Worm (Caenorhabditis elegans): ENCODE data around the gene C07E3.3.

Gene C07E3.3

ce11 chrII:10382247-10382646 lies 24.9 kb upstream of the C07E3.3 start (continued):
- TF ChIP-seq hmg-1.1 (GFP tag; IDR thresholded peaks at IDR 0.05) (peak; percentile 70), egl-43 (GFP tag; IDR thresholded peaks at IDR 0.05) (peak; percentile 54; the same call in 1 of the 2 replicates), lsy-2 (tag; optimal IDR thresholded peaks at IDR 0.05) (peak; percentile 31 to 51), nhr-41 (GFP tag; IDR thresholded peaks at IDR 0.05) (0 out of 2 replicates have a peak, but pooled peaks have one; percentile 31), dpl-1 (GFP tag; optimal IDR thresholded peaks at IDR 0.05) (peak; percentile 15), madf-9 (GFP tag; conservative IDR thresholded peaks at IDR 0.05) (no peak), nhr-77 (tag; optimal IDR thresholded peaks at IDR 0.05) (peak; percentile 18), duxl-1 (tag; optimal IDR thresholded peaks at IDR 0.05; ENCODE audit: poor library complexity) (peak; percentile 38), set-16 (GFP tag; IDR thresholded peaks at IDR 0.05) (peak; percentile 39; the same call in 1 of the 2 replicates), mdl-1 (tag; optimal IDR thresholded peaks at IDR 0.05) (peak in 1 of 2 experiments; percentile 47), mdt-29 (GFP tag; IDR thresholded peaks at IDR 0.05) (no peak), T26A8.4 (GFP tag; IDR thresholded peaks at IDR 0.05) (peak; percentile 56), tra-1 (GFP tag; IDR thresholded peaks at IDR 0.05) (no peak), ZK546.5 (tag; optimal IDR thresholded peaks at IDR 0.05) (no peak), rbr-2 (tag; optimal IDR thresholded peaks at IDR 0.05) (peak; percentile 49), aha-1 (tag) (peak; percentile 70), daf-8 (GFP tag; IDR thresholded peaks at IDR 0.05) (no peak)

- no peak for TF ChIP-seq mxl-3 (GFP tag; optimal IDR thresholded peaks at IDR 0.05)
- peak; percentile 58 for TF ChIP-seq hmg-1.1 (GFP tag; IDR thresholded peaks at IDR 0.05)
- no peak for TF ChIP-seq F44E2.7 (GFP tag; IDR thresholded peaks at IDR 0.05)
- no peak for TF ChIP-seq mep-1 (tag; optimal IDR thresholded peaks at IDR 0.05)
- no peak for TF ChIP-seq nhr-77 (tag; optimal IDR thresholded peaks at IDR 0.05)
- no peak for TF ChIP-seq ces-1 (GFP tag; optimal IDR thresholded peaks at IDR 0.05)
- no peak for TF ChIP-seq sdz-12 (GFP tag; optimal IDR thresholded peaks at IDR 0.05)
- no peak for TF ChIP-seq spr-3 (GFP tag; optimal IDR thresholded peaks at IDR 0.05)
- TF ChIP-seq ztf-11 (tag; optimal IDR thresholded peaks at IDR 0.05), result no peak
- TF ChIP-seq nhr-48 (tag; optimal IDR thresholded peaks at IDR 0.05), result no peak
- no peak for TF ChIP-seq snpc-1.2 (GFP tag; IDR thresholded peaks at IDR 0.05)
- TF ChIP-seq ceh-20 (GFP tag; IDR thresholded peaks at IDR 0.05), result no peak
- TF ChIP-seq zfp-2 (tag; optimal IDR thresholded peaks at IDR 0.05), result no peak
- TF ChIP-seq spr-1 (tag; optimal IDR thresholded peaks at IDR 0.05), result no peak
- no peak for TF ChIP-seq skn-1 (tag; optimal IDR thresholded peaks at IDR 0.05)
- TF ChIP-seq Y105C5A.15 (GFP tag; IDR thresholded peaks at IDR 0.05), result no peak
- no peak for TF ChIP-seq attf-4 (tag; optimal IDR thresholded peaks at IDR 0.05)
- no peak for TF ChIP-seq nhr-111 (GFP tag; optimal IDR thresholded peaks at IDR 0.05)
- peak; percentile 6 for TF ChIP-seq rbr-2 (tag; optimal IDR thresholded peaks at IDR 0.05)
- TF ChIP-seq ZK546.5 (tag; optimal IDR thresholded peaks at IDR 0.05), result no peak
- TF ChIP-seq set-16 (GFP tag; IDR thresholded peaks at IDR 0.05), result peak; percentile 65; the same call in 1 of the 2 replicates
- no peak for TF ChIP-seq daf-16 (GFP tag; optimal IDR thresholded peaks at IDR 0.05)
- TF ChIP-seq daf-16 (tag; optimal IDR thresholded peaks at IDR 0.05), result no peak
- TF ChIP-seq nhr-11 (tag; optimal IDR thresholded peaks at IDR 0.05), result no peak
- TF ChIP-seq mdl-1 (tag; optimal IDR thresholded peaks at IDR 0.05), result no peak
- no peak for TF ChIP-seq aha-1 (tag)
- TF ChIP-seq snpc-4 (tag; optimal IDR thresholded peaks at IDR 0.05), result no peak
Observed at ce11 chrII:10379546-10379945, 22.2 kb upstream of the C07E3.3 start.

- TF ChIP-seq nhr-25 (tag; optimal IDR thresholded peaks at IDR 0.05; ENCODE audit: borderline replicate concordance, insufficient read depth), result peak; percentile 14
- TF ChIP-seq skn-1 (tag; optimal IDR thresholded peaks at IDR 0.05), result no peak
Observed at ce11 chrII:10377901-10378300, 20.6 kb upstream of the C07E3.3 start.

Data from whole organism, L4 larva.